Fruit fly (Drosophila melanogaster): Measurements from ENCODE around the gene CG11619.

Gene CG11619

dm6 chr3L:18997590-18998283 lies 9.6 kb upstream of the CG11619 start, which contains the start of gene CG18135:
Gene CG18135 (minus strand): TSS chr3L:18998283.
- TF ChIP-seq br (GFP tag; optimal IDR thresholded peaks at IDR 0.05) = peak; percentile 1
- TF ChIP-seq jim (GFP tag; optimal IDR thresholded peaks at IDR 0.05) = no peak
- peak; percentile 25 for TF ChIP-seq Hr83 (GFP tag; optimal IDR thresholded peaks at IDR 0.05; ENCODE audit: poor library complexity, severe bottlenecking)

- TF ChIP-seq Jra (GFP tag; optimal IDR thresholded peaks at IDR 0.05) = no peak
- TF ChIP-seq GATAd (GFP tag; optimal IDR thresholded peaks at IDR 0.05) = no peak
- peak; percentile 62 for TF ChIP-seq Rel (GFP tag; optimal IDR thresholded peaks at IDR 0.05)
- TF ChIP-seq Rel (tag; optimal IDR thresholded peaks at IDR 0.05) = no peak
- no peak for TF ChIP-seq fru (GFP tag; optimal IDR thresholded peaks at IDR 0.05)
- TF ChIP-seq Hnf4 (GFP tag; optimal IDR thresholded peaks at IDR 0.05) = peak; percentile 11
- no peak for TF ChIP-seq Hr78 (GFP tag; optimal IDR thresholded peaks at IDR 0.05)
- no peak for TF ChIP-seq OdsH (GFP tag; optimal IDR thresholded peaks at IDR 0.05)
- no peak for TF ChIP-seq dl (GFP tag; optimal IDR thresholded peaks at IDR 0.05; ENCODE audit: insufficient read depth in 1 of 2, partially characterized antibody in 2 of 2)
- no peak for TF ChIP-seq brk (GFP tag; optimal IDR thresholded peaks at IDR 0.05)
- no peak for TF ChIP-seq dmrt93B (GFP tag; optimal IDR thresholded peaks at IDR 0.05)
- TF ChIP-seq Abd-B (GFP tag; optimal IDR thresholded peaks at IDR 0.05) = no peak
- no peak for TF ChIP-seq foxo (GFP tag; optimal IDR thresholded peaks at IDR 0.05)
- TF ChIP-seq woc (GFP tag; optimal IDR thresholded peaks at IDR 0.05) = no peak
Measured at dm6 chr3L:18996774-18997589, 8.9 kb upstream of the CG11619 start.

dm6 chr3L:18996030-18996773 lies 8.1 kb upstream of the CG11619 start:
- peak in 1 of 2 experiments; percentile 73 for TF ChIP-seq foxo (GFP tag; optimal IDR thresholded peaks at IDR 0.05)
- no peak for TF ChIP-seq Dfd (GFP tag; optimal IDR thresholded peaks at IDR 0.05)
- peak; percentile 50 for TF ChIP-seq dmrt93B (GFP tag; optimal IDR thresholded peaks at IDR 0.05)
- peak; percentile 93 for TF ChIP-seq psq (GFP tag; optimal IDR thresholded peaks at IDR 0.05)
- TF ChIP-seq Hnf4 (GFP tag; optimal IDR thresholded peaks at IDR 0.05) = peak; percentile 44
- TF ChIP-seq CrebA (GFP tag; optimal IDR thresholded peaks at IDR 0.05; ENCODE audit: borderline replicate concordance) = peak; percentile 93
- TF ChIP-seq brk (GFP tag; optimal IDR thresholded peaks at IDR 0.05) = peak; percentile 61
- peak; percentile 84 for TF ChIP-seq woc (GFP tag; optimal IDR thresholded peaks at IDR 0.05)
- peak; percentile 70 for TF ChIP-seq OdsH (GFP tag; optimal IDR thresholded peaks at IDR 0.05)
- peak; percentile 45 for TF ChIP-seq Rel (GFP tag; optimal IDR thresholded peaks at IDR 0.05)
- TF ChIP-seq Rel (tag; optimal IDR thresholded peaks at IDR 0.05) = peak; percentile 81
- TF ChIP-seq usp (GFP tag; optimal IDR thresholded peaks at IDR 0.05) = no peak
- peak; percentile 77 for TF ChIP-seq pan (optimal IDR thresholded peaks at IDR 0.05)
- peak; percentile 59 for TF ChIP-seq h (GFP tag; optimal IDR thresholded peaks at IDR 0.05)
- no peak for TF ChIP-seq Myc (optimal IDR thresholded peaks at IDR 0.05)
- TF ChIP-seq Hr78 (GFP tag; optimal IDR thresholded peaks at IDR 0.05) = no peak
- no peak for TF ChIP-seq Vsx2 (GFP tag; optimal IDR thresholded peaks at IDR 0.05; ENCODE audit: partially characterized antibody)
- TF ChIP-seq HLH106 (tag; optimal IDR thresholded peaks at IDR 0.05) = peak; percentile 32
- TF ChIP-seq tai (GFP tag; optimal IDR thresholded peaks at IDR 0.05) = no peak
- TF ChIP-seq GATAd (GFP tag; optimal IDR thresholded peaks at IDR 0.05) = no peak
- peak; percentile 43 for TF ChIP-seq Sp1 (GFP tag; optimal IDR thresholded peaks at IDR 0.05)
- TF ChIP-seq N (GFP tag; optimal IDR thresholded peaks at IDR 0.05) = no peak
- peak; percentile 40 for TF ChIP-seq Dif (GFP tag; optimal IDR thresholded peaks at IDR 0.05; ENCODE audit: partially characterized antibody)
- TF ChIP-seq sage (GFP tag; optimal IDR thresholded peaks at IDR 0.05) = no peak
- no peak for TF ChIP-seq CG32264 (GFP tag; optimal IDR thresholded peaks at IDR 0.05)
- peak; percentile 60 for TF ChIP-seq sv (GFP tag; optimal IDR thresholded peaks at IDR 0.05)
- TF ChIP-seq fru (GFP tag; optimal IDR thresholded peaks at IDR 0.05) = peak; percentile 41
- TF ChIP-seq br (GFP tag; optimal IDR thresholded peaks at IDR 0.05) = peak; percentile 87
- no peak for TF ChIP-seq lola (GFP tag; optimal IDR thresholded peaks at IDR 0.05)
- TF ChIP-seq ey (GFP tag; optimal IDR thresholded peaks at IDR 0.05) = peak; percentile 76
- peak; percentile 46 for TF ChIP-seq rgr (GFP tag; optimal IDR thresholded peaks at IDR 0.05)
- TF ChIP-seq Mio (GFP tag; optimal IDR thresholded peaks at IDR 0.05) = no peak
- TF ChIP-seq CG9705 (GFP tag; optimal IDR thresholded peaks at IDR 0.05) = no peak
- TF ChIP-seq jim (GFP tag; optimal IDR thresholded peaks at IDR 0.05) = no peak
- peak in 1 of 2 experiments; percentile 64 for TF ChIP-seq dl (GFP tag; optimal IDR thresholded peaks at IDR 0.05; ENCODE audit: insufficient read depth in 1 of 2, partially characterized antibody in 2 of 2)
- no peak for TF ChIP-seq Hr83 (GFP tag; optimal IDR thresholded peaks at IDR 0.05; ENCODE audit: poor library complexity, severe bottlenecking)
- no peak for TF ChIP-seq dsf (GFP tag; optimal IDR thresholded peaks at IDR 0.05; ENCODE audit: borderline replicate concordance)
- no peak for TF ChIP-seq Jra (GFP tag; optimal IDR thresholded peaks at IDR 0.05)
- no peak for TF ChIP-seq Abd-B (GFP tag; optimal IDR thresholded peaks at IDR 0.05)
